Fruit fly (Drosophila melanogaster): ENCODE measurements around the gene hgo.

DNA sequence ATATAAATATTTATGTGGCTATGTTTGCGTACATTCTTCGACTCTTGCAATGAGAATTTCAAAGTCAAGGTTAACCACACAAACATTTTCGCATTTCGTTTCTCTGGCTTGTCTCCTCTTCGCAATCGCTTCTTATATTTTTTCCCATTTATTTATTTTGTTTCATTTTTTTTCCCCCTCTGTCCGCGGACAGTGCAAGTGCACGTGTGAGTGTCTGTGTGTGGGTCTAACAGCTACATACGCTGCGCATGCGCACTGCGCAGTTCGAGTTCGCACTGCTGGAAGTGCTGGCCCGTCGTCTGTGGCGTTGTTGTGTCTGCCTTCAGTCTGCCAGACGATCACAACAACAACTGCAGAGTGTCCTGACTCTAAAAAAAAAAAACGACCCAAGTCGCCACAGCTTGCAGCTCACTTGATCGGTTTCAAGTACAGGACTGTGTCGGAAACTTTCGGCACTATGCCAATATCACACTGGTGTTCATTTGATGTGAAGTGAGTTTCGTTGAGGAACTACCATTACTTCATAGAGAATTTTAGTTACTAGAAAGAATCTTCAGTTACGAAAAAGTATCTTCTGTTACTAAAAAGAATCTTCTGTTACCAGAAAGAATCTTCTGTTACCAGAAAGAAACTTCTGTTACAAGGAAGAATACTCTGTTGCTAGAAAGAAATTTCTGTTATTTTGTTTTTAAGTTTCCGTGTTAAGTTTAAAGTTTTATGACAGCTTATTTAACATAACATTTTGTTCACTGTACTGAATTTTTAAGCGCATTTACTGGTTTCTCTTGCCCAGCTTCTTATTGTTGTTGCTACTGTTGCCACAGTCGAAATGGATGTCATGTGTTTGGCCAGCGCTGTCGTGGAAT lies 39.4 kb downstream of the hgo start:
- TF ChIP-seq Dll (optimal IDR thresholded peaks at IDR 0.05) (no peak), CG8478 (optimal IDR thresholded peaks at IDR 0.05) (no peak), usp (GFP tag; optimal IDR thresholded peaks at IDR 0.05) (no peak), EcR (GFP tag; optimal IDR thresholded peaks at IDR 0.05) (no peak), pan (optimal IDR thresholded peaks at IDR 0.05) (no peak), psq (optimal IDR thresholded peaks at IDR 0.05) (no peak)
